Fruit fly (Drosophila melanogaster): Measurements from ENCODE around the gene CG31248.

The CG31248 gene

DNA sequence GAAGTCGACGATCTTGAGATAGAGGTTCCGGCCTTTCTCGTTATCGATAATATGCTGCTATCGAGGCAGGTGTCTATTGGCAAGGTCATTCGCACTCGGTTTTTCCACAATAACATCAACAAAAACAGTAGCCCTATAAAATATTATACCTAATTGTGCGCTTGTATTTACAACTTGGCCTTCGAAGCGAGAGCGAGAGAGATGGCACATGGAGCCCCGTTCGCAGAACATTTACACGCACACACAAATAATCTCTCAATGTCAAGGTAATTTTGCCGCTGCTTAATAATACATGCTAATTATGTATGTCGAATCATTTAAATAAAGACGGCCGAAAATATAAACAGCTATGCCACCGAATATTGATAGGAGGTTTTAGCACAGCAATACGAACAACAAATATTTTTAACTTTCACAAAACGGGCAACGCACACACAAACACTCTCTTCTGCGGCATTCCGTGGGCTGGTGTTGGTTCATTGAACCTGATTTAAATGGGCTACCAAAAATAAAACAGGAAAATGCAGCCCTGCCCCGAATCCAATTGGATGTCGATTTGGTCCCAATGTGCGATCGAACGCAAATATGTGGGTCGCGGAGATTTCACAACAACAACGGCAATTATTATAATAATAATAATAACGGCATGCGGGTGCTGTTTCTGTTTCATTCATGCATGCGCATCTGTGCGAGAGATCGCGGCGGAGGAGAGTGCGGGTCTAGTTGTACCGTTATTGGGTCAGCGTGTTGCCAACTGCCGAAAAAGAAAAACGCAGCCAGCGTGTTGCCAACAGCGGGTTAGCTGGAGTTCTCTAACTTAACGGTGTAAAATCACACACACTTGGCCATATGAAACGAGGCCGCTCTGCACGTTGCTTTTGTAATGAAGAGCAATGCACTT is 6.7 kb upstream of the CG31248 start (continued):
- no peak for TF ChIP-seq CG3838 (GFP tag; optimal IDR thresholded peaks at IDR 0.05)
- TF ChIP-seq CG1024 (GFP tag; IDR thresholded peaks at IDR 0.05) = no peak
- no peak for TF ChIP-seq NFAT (GFP tag; IDR thresholded peaks at IDR 0.05)
- no peak for TF ChIP-seq CG11560 (tag; IDR thresholded peaks at IDR 0.05)
- no peak for TF ChIP-seq CG1603 (tag; optimal IDR thresholded peaks at IDR 0.05)
- no peak for TF ChIP-seq ttk (GFP tag; IDR thresholded peaks at IDR 0.05)
- no peak for TF ChIP-seq Dek (tag; optimal IDR thresholded peaks at IDR 0.05)
- no peak for TF ChIP-seq CG17612 (GFP tag; IDR thresholded peaks at IDR 0.05)
- no peak for TF ChIP-seq ken (GFP tag; IDR thresholded peaks at IDR 0.05)
- peak; percentile 6 for TF ChIP-seq CG18011 (GFP tag; optimal IDR thresholded peaks at IDR 0.05)
- TF ChIP-seq CG14050 (GFP tag; IDR thresholded peaks at IDR 0.05) = no peak
- no peak for TF ChIP-seq lbe (GFP tag; optimal IDR thresholded peaks at IDR 0.05)
- TF ChIP-seq CG2199 (GFP tag; IDR thresholded peaks at IDR 0.05) = peak; percentile 31; the same call in 1 of the 3 replicates
- no peak for TF ChIP-seq wdn (GFP tag; IDR thresholded peaks at IDR 0.05)
- no peak; the same call in 1 of the 2 replicates for TF ChIP-seq CG13287 (GFP tag; IDR thresholded peaks at IDR 0.05; ENCODE audit: partially characterized antibody)
- no peak for TF ChIP-seq CG31365 (tag; optimal IDR thresholded peaks at IDR 0.05)
- no peak for TF ChIP-seq ash1 (GFP tag; optimal IDR thresholded peaks at IDR 0.05)
- no peak for TF ChIP-seq gsb-n (tag; optimal IDR thresholded peaks at IDR 0.05)
- TF ChIP-seq CG4328 (GFP tag; optimal IDR thresholded peaks at IDR 0.05) = no peak
- TF ChIP-seq unpg (GFP tag; optimal IDR thresholded peaks at IDR 0.05) = no peak
- no peak for TF ChIP-seq CG12104 (GFP tag; optimal IDR thresholded peaks at IDR 0.05)
- TF ChIP-seq Xrp1 (GFP tag; IDR thresholded peaks at IDR 0.05) = no peak; the same call in 1 of the 2 replicates
- TF ChIP-seq toy (GFP tag; IDR thresholded peaks at IDR 0.05) = no peak
- no peak for TF ChIP-seq emc (GFP tag; optimal IDR thresholded peaks at IDR 0.05)
- no peak for TF ChIP-seq Dp (GFP tag; optimal IDR thresholded peaks at IDR 0.05)
- TF ChIP-seq yki (optimal IDR thresholded peaks at IDR 0.05) = no peak
- TF ChIP-seq CG17912 (GFP tag; optimal IDR thresholded peaks at IDR 0.05) = no peak
- TF ChIP-seq CG6813 (GFP tag; optimal IDR thresholded peaks at IDR 0.05) = no peak
- TF ChIP-seq nerfin-1 (tag; optimal IDR thresholded peaks at IDR 0.05) = peak; percentile 70
- no peak for TF ChIP-seq tup (GFP tag; optimal IDR thresholded peaks at IDR 0.05)
- no peak for TF ChIP-seq bcd (GFP tag; optimal IDR thresholded peaks at IDR 0.05)
- TF ChIP-seq kah (GFP tag; optimal IDR thresholded peaks at IDR 0.05) = no peak
- no peak for TF ChIP-seq CG10565 (GFP tag; optimal IDR thresholded peaks at IDR 0.05)
- TF ChIP-seq Dfd (GFP tag; optimal IDR thresholded peaks at IDR 0.05) = no peak
- TF ChIP-seq Vsx1 (GFP tag; optimal IDR thresholded peaks at IDR 0.05) = peak; percentile 45
- no peak for TF ChIP-seq Antp (GFP tag; optimal IDR thresholded peaks at IDR 0.05)
- no peak for TF ChIP-seq CG3847 (GFP tag; IDR thresholded peaks at IDR 0.05)
- no peak for TF ChIP-seq Mes4 (GFP tag; optimal IDR thresholded peaks at IDR 0.05)
- no peak for TF ChIP-seq schlank (tag; optimal IDR thresholded peaks at IDR 0.05)
- no peak for TF ChIP-seq phol (tag; optimal IDR thresholded peaks at IDR 0.05)
- TF ChIP-seq exex (tag; optimal IDR thresholded peaks at IDR 0.05) = peak; percentile 42
- no peak for TF ChIP-seq ab (GFP tag; optimal IDR thresholded peaks at IDR 0.05)
- no peak for TF ChIP-seq her (GFP tag; optimal IDR thresholded peaks at IDR 0.05)
- no peak for TF ChIP-seq CG8290 (GFP tag; optimal IDR thresholded peaks at IDR 0.05)
- no peak for TF ChIP-seq CG8290 (tag; optimal IDR thresholded peaks at IDR 0.05)
- TF ChIP-seq Ptx1 (GFP tag; IDR thresholded peaks at IDR 0.05) = 0 out of 2 replicates have a peak, but pooled peaks have one; percentile 23
- no peak for TF ChIP-seq CG13775 (GFP tag; optimal IDR thresholded peaks at IDR 0.05)
- TF ChIP-seq stc (GFP tag; IDR thresholded peaks at IDR 0.05) = 0 out of 2 replicates have a peak, but pooled peaks have one; percentile 14
- TF ChIP-seq pnt (GFP tag; optimal IDR thresholded peaks at IDR 0.05) = no peak
- no peak for TF ChIP-seq dmrt11E (tag; optimal IDR thresholded peaks at IDR 0.05)

Measured in whole organism, embryonic.